Worm (Caenorhabditis elegans): ENCODE results near the gene Y39H10A.1.

The Y39H10A.1 gene

DNA sequence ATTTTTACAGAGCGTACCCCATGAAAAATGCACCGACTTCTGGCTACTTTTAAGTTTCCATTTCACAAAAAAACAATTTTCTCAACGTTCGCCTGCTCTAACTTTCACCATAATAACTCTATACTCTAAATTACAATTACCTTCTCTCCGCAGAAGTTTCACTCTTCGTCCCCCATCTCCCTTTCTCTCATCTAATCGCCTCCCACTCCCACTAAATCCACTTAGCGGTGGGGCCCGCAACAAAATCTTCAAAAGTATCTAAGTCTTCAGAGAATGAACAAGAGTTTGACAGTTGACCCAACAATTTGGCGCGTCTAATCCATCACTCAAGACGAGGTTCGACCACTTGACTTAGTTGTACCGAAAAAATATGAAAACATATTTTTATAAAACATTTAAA is 28.6 kb upstream of the Y39H10A.1 start:
- TF ChIP-seq egl-27 (tag; optimal IDR thresholded peaks at IDR 0.05): no peak
- TF ChIP-seq ztf-1 (GFP tag; conservative IDR thresholded peaks at IDR 0.05): no peak
- no peak for TF ChIP-seq mdl-1 (tag; optimal IDR thresholded peaks at IDR 0.05)
- TF ChIP-seq sma-9 (GFP tag; optimal IDR thresholded peaks at IDR 0.05): no peak
- TF ChIP-seq sma-9 (tag; optimal IDR thresholded peaks at IDR 0.05): no peak
- no peak for TF ChIP-seq nhr-77 (tag; optimal IDR thresholded peaks at IDR 0.05)
- no peak for TF ChIP-seq lin-39 (tag; optimal IDR thresholded peaks at IDR 0.05)
- no peak for TF ChIP-seq nhr-25 (tag; optimal IDR thresholded peaks at IDR 0.05)
- TF ChIP-seq nhr-10 (tag; optimal IDR thresholded peaks at IDR 0.05): no peak
- no peak for TF ChIP-seq mbf-1 (tag; optimal IDR thresholded peaks at IDR 0.05)
- no peak for TF ChIP-seq ZK546.5 (tag; optimal IDR thresholded peaks at IDR 0.05)
- no peak for TF ChIP-seq elt-1 (tag; optimal IDR thresholded peaks at IDR 0.05)
- no peak for TF ChIP-seq nhr-129 (tag; optimal IDR thresholded peaks at IDR 0.05)
- no peak for TF ChIP-seq unc-39 (tag; optimal IDR thresholded peaks at IDR 0.05)
- TF ChIP-seq ztf-4 (tag; optimal IDR thresholded peaks at IDR 0.05): no peak
- no peak for TF ChIP-seq alr-1 (tag; optimal IDR thresholded peaks at IDR 0.05)
- no peak for TF ChIP-seq R02D3.7 (tag; optimal IDR thresholded peaks at IDR 0.05)
- no peak for TF ChIP-seq gmeb-1 (tag; optimal IDR thresholded peaks at IDR 0.05)
- no peak for TF ChIP-seq Y55F3AM.14 (GFP tag; optimal IDR thresholded peaks at IDR 0.05)
- TF ChIP-seq F13H6.1 (tag; optimal IDR thresholded peaks at IDR 0.05): no peak

DNA sequence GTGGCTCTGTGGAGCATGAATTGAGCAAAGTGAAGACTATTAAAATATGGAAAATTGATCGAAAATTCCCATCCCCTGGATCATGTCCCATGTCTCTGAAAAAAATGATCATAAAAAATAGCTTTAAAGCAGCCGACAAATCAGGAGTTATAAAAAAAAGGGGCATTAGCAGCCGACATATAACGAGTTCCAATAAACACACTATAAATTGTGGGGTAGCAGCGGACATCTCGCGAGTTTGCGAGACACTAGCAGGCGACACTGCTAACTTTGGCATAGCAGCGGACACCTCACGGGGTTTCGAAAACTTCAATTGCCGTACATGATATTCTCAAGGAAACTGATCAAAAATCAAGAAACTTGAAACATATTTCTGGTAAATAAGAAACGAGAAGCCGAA is 27.7 kb upstream of the Y39H10A.1 start, which contains the start of gene hpo-36:
Gene hpo-36, minus strand, starts transcription at position 101 of the 400 bp plus-strand sequence.
- TF ChIP-seq ztf-11 (tag; optimal IDR thresholded peaks at IDR 0.05) (no peak), fos-1 (tag; optimal IDR thresholded peaks at IDR 0.05) (no peak), dmd-4 (tag; optimal IDR thresholded peaks at IDR 0.05) (no peak), unc-39 (tag; optimal IDR thresholded peaks at IDR 0.05) (no peak), elt-1 (tag; optimal IDR thresholded peaks at IDR 0.05) (no peak), lin-13 (GFP tag; optimal IDR thresholded peaks at IDR 0.05) (no peak), lin-39 (tag; optimal IDR thresholded peaks at IDR 0.05) (no peak), Y55F3AM.14 (GFP tag; optimal IDR thresholded peaks at IDR 0.05) (no peak), ama-1 (optimal IDR thresholded peaks at IDR 0.05) (no peak), nhr-21 (tag; optimal IDR thresholded peaks at IDR 0.05) (no peak), mbf-1 (tag; optimal IDR thresholded peaks at IDR 0.05) (no peak), skn-1 (tag; optimal IDR thresholded peaks at IDR 0.05) (no peak), nhr-237 (tag; optimal IDR thresholded peaks at IDR 0.05) (no peak), ztf-4 (tag; optimal IDR thresholded peaks at IDR 0.05) (no peak), unc-55 (GFP tag; optimal IDR thresholded peaks at IDR 0.05) (no peak), ZK546.5 (tag; optimal IDR thresholded peaks at IDR 0.05) (no peak), alr-1 (tag; optimal IDR thresholded peaks at IDR 0.05) (no peak), F13H6.1 (tag; optimal IDR thresholded peaks at IDR 0.05) (no peak), nhr-77 (tag; optimal IDR thresholded peaks at IDR 0.05) (no peak)

- TF ChIP-seq lsy-2 (tag; optimal IDR thresholded peaks at IDR 0.05): peak; percentile 9 to 58
- TF ChIP-seq mab-5 (tag; optimal IDR thresholded peaks at IDR 0.05): no peak
- TF ChIP-seq nhr-129 (tag; optimal IDR thresholded peaks at IDR 0.05): peak; percentile 12
- TF ChIP-seq nhr-237 (tag; optimal IDR thresholded peaks at IDR 0.05): no peak
- TF ChIP-seq ztf-1 (GFP tag; conservative IDR thresholded peaks at IDR 0.05): no peak
- TF ChIP-seq mdl-1 (tag; optimal IDR thresholded peaks at IDR 0.05): no peak
- TF ChIP-seq ceh-82 (tag; optimal IDR thresholded peaks at IDR 0.05): no peak
- no peak for TF ChIP-seq snpc-4 (tag; optimal IDR thresholded peaks at IDR 0.05)
- TF ChIP-seq ama-1 (optimal IDR thresholded peaks at IDR 0.05): no peak
- no peak for TF ChIP-seq aly-2 (tag; optimal IDR thresholded peaks at IDR 0.05)
- TF ChIP-seq skn-1 (tag; optimal IDR thresholded peaks at IDR 0.05): no peak
- TF ChIP-seq peb-1 (tag; optimal IDR thresholded peaks at IDR 0.05): no peak
- TF ChIP-seq nhr-77 (tag; optimal IDR thresholded peaks at IDR 0.05): no peak
- no peak for TF ChIP-seq elt-1 (tag; optimal IDR thresholded peaks at IDR 0.05)
- no peak for TF ChIP-seq sem-4 (tag; optimal IDR thresholded peaks at IDR 0.05)
- TF ChIP-seq sma-9 (GFP tag; optimal IDR thresholded peaks at IDR 0.05): no peak
- no peak for TF ChIP-seq sma-9 (tag; optimal IDR thresholded peaks at IDR 0.05)
- no peak for TF ChIP-seq alr-1 (tag; optimal IDR thresholded peaks at IDR 0.05)
- peak; percentile 51 for TF ChIP-seq crh-2 (tag; optimal IDR thresholded peaks at IDR 0.05)
- no peak for TF ChIP-seq egl-27 (tag; optimal IDR thresholded peaks at IDR 0.05)
- no peak for TF ChIP-seq ztf-4 (tag; optimal IDR thresholded peaks at IDR 0.05)
- no peak for TF ChIP-seq unc-39 (tag; optimal IDR thresholded peaks at IDR 0.05)
- no peak for TF ChIP-seq nhr-12 (tag; optimal IDR thresholded peaks at IDR 0.05)
- TF ChIP-seq lin-13 (GFP tag; optimal IDR thresholded peaks at IDR 0.05): peak; percentile 21
- peak; percentile 52 for TF ChIP-seq C34F6.9 (tag; optimal IDR thresholded peaks at IDR 0.05)
- TF ChIP-seq blmp-1 (tag; optimal IDR thresholded peaks at IDR 0.05; ENCODE audit: insufficient read depth): no peak
- no peak for TF ChIP-seq elt-3 (tag; optimal IDR thresholded peaks at IDR 0.05)
- TF ChIP-seq nhr-21 (tag; optimal IDR thresholded peaks at IDR 0.05): peak; percentile 15
- no peak for TF ChIP-seq dmd-4 (tag; optimal IDR thresholded peaks at IDR 0.05)
- no peak for TF ChIP-seq Y55F3AM.14 (GFP tag; optimal IDR thresholded peaks at IDR 0.05)
- no peak for TF ChIP-seq lin-11 (tag; optimal IDR thresholded peaks at IDR 0.05)
- no peak for TF ChIP-seq nhr-6 (tag; optimal IDR thresholded peaks at IDR 0.05)
- TF ChIP-seq nhr-25 (tag; optimal IDR thresholded peaks at IDR 0.05): peak; percentile 24
- TF ChIP-seq lin-39 (tag; optimal IDR thresholded peaks at IDR 0.05): no peak
- peak; percentile 76 for TF ChIP-seq unc-55 (GFP tag; optimal IDR thresholded peaks at IDR 0.05)
- no peak for TF ChIP-seq sma-3 (GFP tag; optimal IDR thresholded peaks at IDR 0.05)
- TF ChIP-seq unc-62 (GFP tag; optimal IDR thresholded peaks at IDR 0.05): no peak
- TF ChIP-seq nhr-10 (tag; optimal IDR thresholded peaks at IDR 0.05): no peak
- peak; percentile 96 for TF ChIP-seq gmeb-1 (tag; optimal IDR thresholded peaks at IDR 0.05)
- no peak for TF ChIP-seq F13H6.1 (tag; optimal IDR thresholded peaks at IDR 0.05)
- TF ChIP-seq ZK546.5 (tag; optimal IDR thresholded peaks at IDR 0.05): no peak
- no peak for TF ChIP-seq ztf-11 (tag; optimal IDR thresholded peaks at IDR 0.05)
- peak; percentile 92 for TF ChIP-seq R02D3.7 (tag; optimal IDR thresholded peaks at IDR 0.05)
Observed at ce11 chrV:3743172-3743626, 23.8 kb upstream of the Y39H10A.1 start, which contains the start of gene mtm-9. Gene mtm-9 (plus strand): TSS chrV:3743576.
